Worm (Caenorhabditis elegans): ENCODE results near the gene mab-23.

The mab-23 gene

ce11 chrV:10602051-10602937 is 30.6 kb upstream of the mab-23 start, which contains the start of gene H27A22.1:
Gene H27A22.1, plus strand, starts transcription at chrV:10602555.
- TF ChIP-seq flt-1 (GFP tag; IDR thresholded peaks at IDR 0.05), result no peak
- TF ChIP-seq sea-1 (GFP tag; conservative IDR thresholded peaks at IDR 0.05), result no peak
- TF ChIP-seq B0310.2 (tag; optimal IDR thresholded peaks at IDR 0.05), result no peak
- TF ChIP-seq hmg-4 (GFP tag; optimal IDR thresholded peaks at IDR 0.05), result no peak
- TF ChIP-seq tbx-11 (GFP tag; IDR thresholded peaks at IDR 0.05), result no peak
- no peak for TF ChIP-seq ceh-13 (GFP tag; optimal IDR thresholded peaks at IDR 0.05)
- TF ChIP-seq ceh-36 (tag; optimal IDR thresholded peaks at IDR 0.05), result no peak
- TF ChIP-seq hmbx-1 (tag; optimal IDR thresholded peaks at IDR 0.05), result no peak
- TF ChIP-seq pes-1 (GFP tag; IDR thresholded peaks at IDR 0.05), result no peak
- no peak for TF ChIP-seq ets-7 (tag; optimal IDR thresholded peaks at IDR 0.05)
- TF ChIP-seq F13C5.2 (tag; optimal IDR thresholded peaks at IDR 0.05), result no peak
- no peak for TF ChIP-seq tra-4 (tag; optimal IDR thresholded peaks at IDR 0.05)
- no peak for TF ChIP-seq aly-1 (tag; optimal IDR thresholded peaks at IDR 0.05)
- TF ChIP-seq scrt-1 (GFP tag; IDR thresholded peaks at IDR 0.05), result no peak
- no peak for TF ChIP-seq tbx-37 (GFP tag; conservative IDR thresholded peaks at IDR 0.05)
- TF ChIP-seq hnd-1 (tag; optimal IDR thresholded peaks at IDR 0.05), result no peak
- TF ChIP-seq ama-1 (optimal IDR thresholded peaks at IDR 0.05), result no peak

- TF ChIP-seq ets-7 (tag; optimal IDR thresholded peaks at IDR 0.05) (no peak), pes-1 (GFP tag; IDR thresholded peaks at IDR 0.05) (no peak), tbx-37 (GFP tag; conservative IDR thresholded peaks at IDR 0.05) (no peak), ceh-36 (tag; optimal IDR thresholded peaks at IDR 0.05) (no peak), hnd-1 (tag; optimal IDR thresholded peaks at IDR 0.05) (no peak)
Measured at ce11 chrV:10615496-10615895, 17.4 kb upstream of the mab-23 start, which contains the start of gene H09F14.1. Gene H09F14.1, minus strand, starts transcription at chrV:10615596.

- no peak for TF ChIP-seq F13C5.2 (tag; optimal IDR thresholded peaks at IDR 0.05)
- no peak for TF ChIP-seq B0310.2 (tag; optimal IDR thresholded peaks at IDR 0.05)
- TF ChIP-seq hnd-1 (tag; optimal IDR thresholded peaks at IDR 0.05), result no peak
- no peak for TF ChIP-seq sea-1 (GFP tag; conservative IDR thresholded peaks at IDR 0.05)
- no peak for TF ChIP-seq hmg-4 (GFP tag; optimal IDR thresholded peaks at IDR 0.05)
- TF ChIP-seq ceh-36 (tag; optimal IDR thresholded peaks at IDR 0.05), result no peak
- no peak for TF ChIP-seq ama-1 (optimal IDR thresholded peaks at IDR 0.05)
- TF ChIP-seq flt-1 (GFP tag; IDR thresholded peaks at IDR 0.05), result no peak
- no peak for TF ChIP-seq aly-1 (tag; optimal IDR thresholded peaks at IDR 0.05)
- no peak for TF ChIP-seq scrt-1 (GFP tag; IDR thresholded peaks at IDR 0.05)
- no peak for TF ChIP-seq hmbx-1 (tag; optimal IDR thresholded peaks at IDR 0.05)
- TF ChIP-seq ets-7 (tag; optimal IDR thresholded peaks at IDR 0.05), result no peak
- TF ChIP-seq tra-4 (tag; optimal IDR thresholded peaks at IDR 0.05), result no peak
- no peak for TF ChIP-seq pes-1 (GFP tag; IDR thresholded peaks at IDR 0.05)
Measured at ce11 chrV:10630497-10630896, 2.4 kb upstream of the mab-23 start.

ce11 chrV:10635722-10636121 is 2.9 kb downstream of the mab-23 start, which contains the start of gene kvs-2:
Gene kvs-2, plus strand, starts transcription at chrV:10636022.
- TF ChIP-seq sea-1 (GFP tag; conservative IDR thresholded peaks at IDR 0.05) (no peak), flt-1 (GFP tag; IDR thresholded peaks at IDR 0.05) (no peak), ets-7 (tag; optimal IDR thresholded peaks at IDR 0.05) (no peak), tra-4 (tag; optimal IDR thresholded peaks at IDR 0.05) (no peak), hmg-4 (GFP tag; optimal IDR thresholded peaks at IDR 0.05) (no peak), ceh-36 (tag; optimal IDR thresholded peaks at IDR 0.05) (no peak), hmbx-1 (tag; optimal IDR thresholded peaks at IDR 0.05) (no peak), F13C5.2 (tag; optimal IDR thresholded peaks at IDR 0.05) (no peak), tbx-11 (GFP tag; IDR thresholded peaks at IDR 0.05) (no peak), pes-1 (GFP tag; IDR thresholded peaks at IDR 0.05) (no peak), B0310.2 (tag; optimal IDR thresholded peaks at IDR 0.05) (no peak), hnd-1 (tag; optimal IDR thresholded peaks at IDR 0.05) (no peak), ama-1 (optimal IDR thresholded peaks at IDR 0.05) (no peak), scrt-1 (GFP tag; IDR thresholded peaks at IDR 0.05) (no peak), aly-1 (tag; optimal IDR thresholded peaks at IDR 0.05) (no peak)

- TF ChIP-seq sea-1 (GFP tag; conservative IDR thresholded peaks at IDR 0.05), result no peak
- TF ChIP-seq hmg-4 (GFP tag; optimal IDR thresholded peaks at IDR 0.05), result no peak
- no peak for TF ChIP-seq B0310.2 (tag; optimal IDR thresholded peaks at IDR 0.05)
- no peak for TF ChIP-seq scrt-1 (GFP tag; IDR thresholded peaks at IDR 0.05)
- no peak for TF ChIP-seq tra-4 (tag; optimal IDR thresholded peaks at IDR 0.05)
- TF ChIP-seq ceh-13 (GFP tag; optimal IDR thresholded peaks at IDR 0.05), result no peak
- no peak for TF ChIP-seq hnd-1 (tag; optimal IDR thresholded peaks at IDR 0.05)
- TF ChIP-seq ets-7 (tag; optimal IDR thresholded peaks at IDR 0.05), result no peak
- TF ChIP-seq aly-1 (tag; optimal IDR thresholded peaks at IDR 0.05), result no peak
- no peak for TF ChIP-seq ceh-36 (tag; optimal IDR thresholded peaks at IDR 0.05)
- TF ChIP-seq F13C5.2 (tag; optimal IDR thresholded peaks at IDR 0.05), result no peak
- no peak for TF ChIP-seq ama-1 (optimal IDR thresholded peaks at IDR 0.05)
- TF ChIP-seq hmbx-1 (tag; optimal IDR thresholded peaks at IDR 0.05), result no peak
- no peak for TF ChIP-seq pes-1 (GFP tag; IDR thresholded peaks at IDR 0.05)
- no peak for TF ChIP-seq tbx-37 (GFP tag; conservative IDR thresholded peaks at IDR 0.05)
Measured at ce11 chrV:10640977-10641376, 8.1 kb downstream of the mab-23 start.

- TF ChIP-seq flt-1 (GFP tag; IDR thresholded peaks at IDR 0.05), result no peak
- no peak for TF ChIP-seq hmg-4 (GFP tag; optimal IDR thresholded peaks at IDR 0.05)
- TF ChIP-seq scrt-1 (GFP tag; IDR thresholded peaks at IDR 0.05), result no peak
- no peak for TF ChIP-seq tbx-37 (GFP tag; conservative IDR thresholded peaks at IDR 0.05)
- TF ChIP-seq ceh-36 (tag; optimal IDR thresholded peaks at IDR 0.05), result no peak
- TF ChIP-seq B0310.2 (tag; optimal IDR thresholded peaks at IDR 0.05), result no peak
- no peak for TF ChIP-seq ama-1 (optimal IDR thresholded peaks at IDR 0.05)
- no peak for TF ChIP-seq tra-4 (tag; optimal IDR thresholded peaks at IDR 0.05)
- no peak for TF ChIP-seq ceh-13 (GFP tag; optimal IDR thresholded peaks at IDR 0.05)
- TF ChIP-seq F13C5.2 (tag; optimal IDR thresholded peaks at IDR 0.05), result no peak
- TF ChIP-seq sea-1 (GFP tag; conservative IDR thresholded peaks at IDR 0.05), result no peak
- TF ChIP-seq aly-1 (tag; optimal IDR thresholded peaks at IDR 0.05), result no peak
- TF ChIP-seq hmbx-1 (tag; optimal IDR thresholded peaks at IDR 0.05), result no peak
- no peak for TF ChIP-seq pes-1 (GFP tag; IDR thresholded peaks at IDR 0.05)
- no peak for TF ChIP-seq hnd-1 (tag; optimal IDR thresholded peaks at IDR 0.05)
- no peak for TF ChIP-seq tbx-11 (GFP tag; IDR thresholded peaks at IDR 0.05)
- TF ChIP-seq ets-7 (tag; optimal IDR thresholded peaks at IDR 0.05), result no peak
Measured at ce11 chrV:10647043-10647611, 14.3 kb downstream of the mab-23 start, which contains the start of the genes C32C4.3 and C32C4.16. Gene C32C4.3, minus strand, starts transcription at chrV:10647143. Gene C32C4.16, plus strand, starts transcription at chrV:10647561.
